Worm (Caenorhabditis elegans): ENCODE data around the gene micu-1.

ce11 chrIV:13272494-13272893, 25.2 kb upstream of the micu-1 start, which contains the start of gene unc-26:
- TF ChIP-seq ama-1 (optimal IDR thresholded peaks at IDR 0.05) (no peak), sea-1 (GFP tag; conservative IDR thresholded peaks at IDR 0.05) (no peak), hmg-4 (GFP tag; optimal IDR thresholded peaks at IDR 0.05) (no peak), tbx-37 (GFP tag; conservative IDR thresholded peaks at IDR 0.05) (no peak), aly-1 (tag; optimal IDR thresholded peaks at IDR 0.05) (no peak), ceh-36 (tag; optimal IDR thresholded peaks at IDR 0.05) (no peak), flt-1 (GFP tag; IDR thresholded peaks at IDR 0.05) (no peak)

All from whole organism, early embryonic.